Fruit fly (Drosophila melanogaster) whole organism, embryonic: ENCODE measurements around the gene Prat.

Source experiments
- ATbp ChIP-seq: fragments of 200-800 bp; sonication (Bioruptor generic); optimal IDR thresholded peaks from 2 replicates; lab custom pipeline; 2017; ENCODE audit warnings: missing biosample characterization, mild to moderate bottlenecking, missing genetic modification characterization, missing genetic modification reagents
- CG1024 ChIP-seq: fragments of 200-800 bp; sonication (Bioruptor generic); IDR thresholded peaks from 2 replicates; pipeline ENCODE4 v1.3.6; 2022; ENCODE audit warnings: missing biosample characterization, missing genetic modification characterization
- CG10654 ChIP-seq: fragments of 200-800 bp; sonication (Bioruptor generic); optimal IDR thresholded peaks from 2 replicates; lab custom pipeline; 2016; ENCODE audit warnings: missing biosample characterization, missing genetic modification characterization
- CG12391 ChIP-seq: fragments of 200-800 bp; sonication (Bioruptor generic); optimal IDR thresholded peaks from 3 replicates; lab custom pipeline; 2018; ENCODE audit warnings: missing biosample characterization, mild to moderate bottlenecking, missing genetic modification characterization, moderate library complexity
- CG12942 ChIP-seq: fragments of 200-800 bp; sonication (Bioruptor generic); optimal IDR thresholded peaks from 3 replicates; lab custom pipeline; 2016; ENCODE audit warnings: missing biosample characterization, missing genetic modification characterization
- CG13287 ChIP-seq: fragments of 200-800 bp; sonication (Bioruptor generic); IDR thresholded peaks from 2 replicates; pipeline ENCODE4 v1.3.6; 2022; ENCODE audit warnings: missing biosample characterization, missing genetic modification characterization; ENCODE audit not compliant: partially characterized antibody
- CG13424 ChIP-seq: fragments of 200-800 bp; sonication (Bioruptor generic); optimal IDR thresholded peaks from 2 replicates; lab custom pipeline; 2019; ENCODE audit warnings: missing biosample characterization, mild to moderate bottlenecking, missing genetic modification characterization, moderate library complexity
- CG13624 ChIP-seq: fragments of 200-800 bp; sonication (Bioruptor generic); optimal IDR thresholded peaks from 2 replicates; lab custom pipeline; 2016; ENCODE audit warnings: missing biosample characterization, missing genetic modification characterization
- CG14710 ChIP-seq: fragments of 200-800 bp; sonication (Bioruptor generic); optimal IDR thresholded peaks from 3 replicates; lab custom pipeline; 2019; ENCODE audit warnings: missing biosample characterization, mild to moderate bottlenecking, missing genetic modification characterization, moderate library complexity
- CG1602 ChIP-seq: fragments of 200-800 bp; sonication (Bioruptor generic); optimal IDR thresholded peaks from 3 replicates; lab custom pipeline; 2016; ENCODE audit warnings: missing biosample characterization, missing genetic modification characterization
- CG1647 ChIP-seq: fragments of 200-800 bp; sonication (Bioruptor generic); optimal IDR thresholded peaks from 3 replicates; lab custom pipeline; 2016; ENCODE audit warnings: missing biosample characterization, missing genetic modification characterization
- CG17612 ChIP-seq: fragments of 200-800 bp; sonication (Bioruptor generic); IDR thresholded peaks from 2 replicates; pipeline ENCODE4 v1.3.6; 2022; ENCODE audit warnings: missing biosample characterization, missing genetic modification characterization
- CG3065 ChIP-seq: fragments of 200-800 bp; sonication (Bioruptor generic); optimal IDR thresholded peaks from 2 replicates; lab custom pipeline; 2016; ENCODE audit warnings: missing biosample characterization, missing genetic modification characterization
- CG31388 ChIP-seq: fragments of 200-800 bp; sonication (Bioruptor generic); optimal IDR thresholded peaks from 2 replicates; lab custom pipeline; 2016; ENCODE audit warnings: missing biosample characterization, missing genetic modification characterization
- CG34376 ChIP-seq: fragments of 200-800 bp; sonication (Bioruptor generic); optimal IDR thresholded peaks from 2 replicates; lab custom pipeline; 2018; ENCODE audit warnings: missing biosample characterization, mild to moderate bottlenecking, missing genetic modification characterization
- CG4404 ChIP-seq: fragments of 200-800 bp; sonication (Bioruptor generic); IDR thresholded peaks from 2 replicates; pipeline ENCODE4 v1.3.6; 2022; ENCODE audit warnings: missing biosample characterization, missing genetic modification characterization
- CG4707 ChIP-seq: fragments of 200-800 bp; sonication (Bioruptor generic); optimal IDR thresholded peaks from 2 replicates; lab custom pipeline; 2018; ENCODE audit warnings: missing biosample characterization, mild to moderate bottlenecking, missing genetic modification characterization, moderate library complexity
- CG6813 ChIP-seq: fragments of 200-800 bp; sonication (Bioruptor generic); optimal IDR thresholded peaks from 2 replicates; lab custom pipeline; 2017; ENCODE audit warnings: missing biosample characterization, missing genetic modification characterization, mild to moderate bottlenecking, moderate library complexity, missing genetic modification reagents
- CG7556 ChIP-seq: fragments of 200-800 bp; sonication (Bioruptor generic); optimal IDR thresholded peaks from 2 replicates; lab custom pipeline; 2017; ENCODE audit warnings: missing biosample characterization, mild to moderate bottlenecking, missing genetic modification characterization
- CG7745 ChIP-seq: fragments of 200-800 bp; sonication (Bioruptor generic); optimal IDR thresholded peaks from 2 replicates; lab custom pipeline; 2018; ENCODE audit warnings: missing biosample characterization, mild to moderate bottlenecking, missing genetic modification characterization, moderate library complexity
- CG8765 ChIP-seq: fragments of 200-800 bp; sonication (Bioruptor generic); IDR thresholded peaks from 2 replicates; pipeline ENCODE4 v1.3.6; 2022; ENCODE audit warnings: missing biosample characterization, missing genetic modification characterization
- E2f1 ChIP-seq: fragments of 200-800 bp; sonication (Bioruptor generic); IDR thresholded peaks from 2 replicates; pipeline ENCODE4 v1.3.6; 2022; ENCODE audit warnings: missing biosample characterization, missing genetic modification characterization
- HLH3B ChIP-seq: fragments of 200-800 bp; sonication (Bioruptor generic); IDR thresholded peaks from 2 replicates; pipeline ENCODE4 v1.3.6; 2022; ENCODE audit warnings: missing biosample characterization, missing genetic modification characterization
- Opbp ChIP-seq: fragments of 200-800 bp; sonication (Bioruptor generic); IDR thresholded peaks from 3 replicates; pipeline ENCODE4 v1.3.6; 2022; ENCODE audit warnings: missing biosample characterization, missing genetic modification characterization; ENCODE audit not compliant: partially characterized antibody
- Scr ChIP-seq: fragments of 200-800 bp; sonication (Bioruptor generic); IDR thresholded peaks from 2 replicates; pipeline ENCODE4 v1.3.6; 2022; ENCODE audit warnings: missing biosample characterization, missing genetic modification characterization; ENCODE audit not compliant: partially characterized antibody
- Side ChIP-seq: fragments of 200-800 bp; sonication (Bioruptor generic); optimal IDR thresholded peaks from 2 replicates; lab custom pipeline; 2016; ENCODE audit warnings: missing biosample characterization, missing genetic modification characterization
- Sin3A ChIP-seq: fragments of >200 bp; optimal IDR thresholded peaks from 2 replicates; lab custom pipeline; 2018
- Trl ChIP-seq, 3 experiments: fragments of >200 bp in 2 of 3; fragments of 200-800 bp in 1 of 3; sonication (Bioruptor generic) in 1 of 3; optimal IDR thresholded peaks; 2 replicates in 1 of 3; 3 replicates in 2 of 3; lab custom pipeline; 2016 to 2017; ENCODE audit warnings: missing biosample characterization in 1 of 3, missing genetic modification characterization in 1 of 3
- Usf ChIP-seq: fragments of 200-800 bp; sonication (Bioruptor generic); optimal IDR thresholded peaks from 2 replicates; lab custom pipeline; 2017; ENCODE audit warnings: missing genotype, missing biosample characterization, missing genetic modification characterization
- bowl ChIP-seq: fragments of 200-800 bp; sonication (Bioruptor generic); IDR thresholded peaks from 2 replicates; pipeline ENCODE4 v1.3.6; 2022; ENCODE audit warnings: missing biosample characterization, missing genetic modification characterization
- btn ChIP-seq: fragments of 200-800 bp; sonication (Bioruptor generic); optimal IDR thresholded peaks from 2 replicates; lab custom pipeline; 2016; ENCODE audit warnings: missing biosample characterization, missing genetic modification characterization
- chif ChIP-seq, 2 experiments: fragments of 200-800 bp; sonication (Bioruptor generic); optimal IDR thresholded peaks; 3 replicates each; lab custom pipeline; 2016; ENCODE audit warnings: missing biosample characterization in 2 of 2, missing genetic modification characterization in 2 of 2
- cwo ChIP-seq: fragments of 200-800 bp; sonication (Bioruptor generic); optimal IDR thresholded peaks from 3 replicates; lab custom pipeline; 2017; ENCODE audit warnings: missing biosample characterization, missing genetic modification characterization, mild to moderate bottlenecking, moderate library complexity, missing genetic modification reagents
- dati ChIP-seq: fragments of 200-800 bp; sonication (Bioruptor generic); IDR thresholded peaks from 2 replicates; pipeline ENCODE4 v1.3.6; 2022; ENCODE audit warnings: missing biosample characterization, missing genetic modification characterization
- fd64A ChIP-seq: fragments of 200-800 bp; sonication (Bioruptor generic); optimal IDR thresholded peaks from 3 replicates; lab custom pipeline; 2018; ENCODE audit warnings: missing biosample characterization, mild to moderate bottlenecking, missing genetic modification characterization
- gfzf ChIP-seq: fragments of 200-800 bp; sonication (Bioruptor generic); optimal IDR thresholded peaks from 2 replicates; lab custom pipeline; 2016; ENCODE audit warnings: missing biosample characterization, mild to moderate bottlenecking, missing genetic modification characterization, moderate library complexity
- grau ChIP-seq: fragments of 200-800 bp; optimal IDR thresholded peaks from 3 replicates; lab custom pipeline; 2019; ENCODE audit warnings: missing biosample characterization, mild to moderate bottlenecking, missing genetic modification characterization, moderate library complexity
- grn ChIP-seq: fragments of 200-800 bp; sonication (Bioruptor generic); optimal IDR thresholded peaks from 3 replicates; lab custom pipeline; 2017; ENCODE audit warnings: missing biosample characterization, missing genetic modification characterization
- jigr1 ChIP-seq: fragments of 200-800 bp; sonication (Bioruptor generic); IDR thresholded peaks from 3 replicates; pipeline ENCODE4 v1.3.6; 2022; ENCODE audit warnings: missing biosample characterization, missing genetic modification characterization
- jing ChIP-seq: fragments of 200-800 bp; sonication (Bioruptor generic); optimal IDR thresholded peaks from 2 replicates; lab custom pipeline; 2018; ENCODE audit warnings: missing biosample characterization, mild to moderate bottlenecking, missing genetic modification characterization
- lola ChIP-seq, 3 experiments: fragments of >200 bp in 2 of 3; fragments of 200-800 bp in 1 of 3; sonication (Bioruptor generic) in 1 of 3; optimal IDR thresholded peaks; 2 replicates each; lab custom pipeline; 2017 to 2019; ENCODE audit warnings: missing biosample characterization in 3 of 3, missing genetic modification characterization in 3 of 3, mild to moderate bottlenecking in 1 of 3, moderate library complexity in 1 of 3
- otp ChIP-seq: fragments of 200-800 bp; sonication (Bioruptor generic); IDR thresholded peaks from 3 replicates; pipeline ENCODE4, ENCODE4 v1.3.6; 2022; ENCODE audit warnings: missing biosample characterization, missing genetic modification characterization
- psq ChIP-seq: fragments of 200-800 bp; sonication (Bioruptor generic); optimal IDR thresholded peaks from 2 replicates; lab custom pipeline; 2017; ENCODE audit warnings: missing biosample characterization, missing genetic modification characterization
- pzg ChIP-seq: fragments of 200-800 bp; sonication (Bioruptor generic); optimal IDR thresholded peaks from 3 replicates; lab custom pipeline; 2018; ENCODE audit warnings: missing biosample characterization, mild to moderate bottlenecking, missing genetic modification characterization, moderate library complexity
- ranshi ChIP-seq: fragments of 200-800 bp; sonication (Bioruptor generic); IDR thresholded peaks from 2 replicates; pipeline ENCODE4 v1.3.6; 2022; ENCODE audit warnings: missing biosample characterization, missing genetic modification characterization
- schlank ChIP-seq: fragments of 200-800 bp; sonication (Bioruptor generic); optimal IDR thresholded peaks from 2 replicates; lab custom pipeline; 2018; ENCODE audit warnings: missing biosample characterization, mild to moderate bottlenecking, missing genetic modification characterization
- slp2 ChIP-seq: fragments of 200-800 bp; sonication (Bioruptor generic); optimal IDR thresholded peaks from 2 replicates; lab custom pipeline; 2016; ENCODE audit warnings: missing biosample characterization, missing genetic modification characterization
- tll ChIP-seq, 2 experiments: fragments of 200-800 bp in 1 of 2; fragments of >200 bp in 1 of 2; sonication (Bioruptor generic) in 1 of 2; optimal IDR thresholded peaks; 2 replicates each; lab custom pipeline; 2017 to 2019; ENCODE audit warnings: missing biosample characterization in 2 of 2, missing genetic modification characterization in 2 of 2, mild to moderate bottlenecking in 1 of 2, moderate library complexity in 1 of 2
- twi ChIP-seq: fragments of 200-800 bp; optimal IDR thresholded peaks from 2 replicates; lab custom pipeline; 2019; ENCODE audit warnings: missing biosample characterization, mild to moderate bottlenecking, missing genetic modification characterization, moderate library complexity

Prat gene

dm6 chr3R:7892246-7893000 lies 19.2 kb downstream of the Prat start (continued):
- peak; percentile 32; the same call in 1 of the 2 replicates for TF ChIP-seq E2f1 (GFP tag; lab: Robert Waterston, UW)
- no peak for TF ChIP-seq CG12942 (GFP tag; lab: Kevin White, UChicago)
- TF ChIP-seq CG14710 = no peak
- no peak for TF ChIP-seq CG34376 (GFP tag; lab: Kevin White, UChicago)
- no peak for TF ChIP-seq tll (GFP tag; optimal IDR thresholded peaks at IDR 0.05; lab: Kevin White, UChicago)
- no peak for TF ChIP-seq pzg (GFP tag; lab: Kevin White, UChicago)
- no peak for TF ChIP-seq CG13287
- no peak for TF ChIP-seq bowl (GFP tag; lab: Robert Waterston, UW)
- TF ChIP-seq grau = peak; percentile 31
- TF ChIP-seq CG3065 (GFP tag; lab: Kevin White, UChicago) = no peak
- no peak for TF ChIP-seq CG1024
- TF ChIP-seq chif (GFP tag; optimal IDR thresholded peaks at IDR 0.05; lab: Kevin White, UChicago) = no peak
- peak; percentile 69 for TF ChIP-seq cwo
- no peak for TF ChIP-seq CG31388 (GFP tag; lab: Kevin White, UChicago)
- no peak for TF ChIP-seq grn (GFP tag; lab: Kevin White, UChicago)
- TF ChIP-seq Trl (optimal IDR thresholded peaks at IDR 0.05; lab: Kevin White, UChicago) = no peak
- TF ChIP-seq Trl (GFP tag; optimal IDR thresholded peaks at IDR 0.05; lab: Kevin White, UChicago) = no peak
- TF ChIP-seq jigr1 (GFP tag; lab: Robert Waterston, UW) = no peak
- TF ChIP-seq CG1602 (GFP tag; lab: Kevin White, UChicago) = no peak
- no peak for TF ChIP-seq CG4404
- TF ChIP-seq CG8765 (GFP tag; lab: Robert Waterston, UW) = no peak
- no peak for TF ChIP-seq CG10654 (GFP tag; lab: Kevin White, UChicago)
- TF ChIP-seq ranshi (GFP tag; lab: Robert Waterston, UW) = no peak; the same call in 1 of the 2 replicates
- no peak for TF ChIP-seq CG1647 (GFP tag; lab: Kevin White, UChicago)
- TF ChIP-seq slp2 (GFP tag; lab: Kevin White, UChicago) = no peak
- TF ChIP-seq HLH3B (GFP tag; lab: Robert Waterston, UW) = no peak; the same call in none of the 2 replicates
- TF ChIP-seq ATbp = no peak
- TF ChIP-seq gfzf (GFP tag; lab: Kevin White, UChicago) = no peak
- no peak for TF ChIP-seq twi (tag; lab: Kevin White, UChicago)
- no peak for TF ChIP-seq CG7745 (tag; lab: Kevin White, UChicago)
- TF ChIP-seq psq = no peak
- TF ChIP-seq Scr (GFP tag; lab: Robert Waterston, UW) = no peak
- no peak for TF ChIP-seq CG13624
- TF ChIP-seq CG7556 (GFP tag; lab: Kevin White, UChicago) = peak; percentile 31
- peak; percentile 1 for TF ChIP-seq CG13424 (tag; lab: Kevin White, UChicago)
- TF ChIP-seq Opbp (GFP tag; lab: Robert Waterston, UW) = no peak
- no peak for TF ChIP-seq CG12391 (tag; lab: Kevin White, UChicago)
- no peak for TF ChIP-seq Usf
- TF ChIP-seq CG17612 = no peak
- TF ChIP-seq CG6813 = peak; percentile 13
- no peak for TF ChIP-seq jing
- no peak for TF ChIP-seq Sin3A
- TF ChIP-seq btn (GFP tag; lab: Kevin White, UChicago) = no peak
- no peak for TF ChIP-seq dati (GFP tag; lab: Robert Waterston, UW)
- no peak for TF ChIP-seq fd64A (GFP tag; lab: Kevin White, UChicago)
- TF ChIP-seq CG4707 (GFP tag; lab: Kevin White, UChicago) = no peak
- peak; percentile 5 for TF ChIP-seq schlank (tag; lab: Kevin White, UChicago)
- no peak for TF ChIP-seq otp (GFP tag; lab: Robert Waterston, UW)
- no peak for TF ChIP-seq lola (GFP tag; optimal IDR thresholded peaks at IDR 0.05; lab: Kevin White, UChicago)
- no peak for TF ChIP-seq Side (GFP tag; lab: Kevin White, UChicago)
